Fruit fly (Drosophila melanogaster) whole organism, wandering third instar larva: ENCODE measurements around the gene Glyat.

ENCODE experiments used
- CrebA ChIP-seq: fragments of 200-800 bp; sonication (Bioruptor generic); optimal IDR thresholded peaks from 2 replicates; lab custom pipeline; 2016; ENCODE audit warnings: missing biosample characterization, mild to moderate bottlenecking, missing genetic modification characterization, borderline replicate concordance
- GATAd ChIP-seq: sonication (Bioruptor generic); optimal IDR thresholded peaks from 2 replicates; lab custom pipeline; 2016; ENCODE audit warnings: missing biosample characterization, missing genetic modification characterization
- HLH106 ChIP-seq: fragments of 200-800 bp; optimal IDR thresholded peaks from 3 replicates; lab custom pipeline; 2019; ENCODE audit warnings: missing biosample characterization, mild to moderate bottlenecking, missing genetic modification characterization, moderate library complexity
- Hnf4 ChIP-seq: fragments of 200-800 bp; sonication (Bioruptor generic); optimal IDR thresholded peaks from 2 replicates; lab custom pipeline; 2016; ENCODE audit warnings: missing biosample characterization, mild to moderate bottlenecking, missing genetic modification characterization
- Hr83 ChIP-seq: fragments of 200-300 bp; sonication (Bioruptor generic); optimal IDR thresholded peaks from 2 replicates; lab custom pipeline; 2016; ENCODE audit warnings: missing biosample characterization, mild to moderate bottlenecking, missing genetic modification characterization, moderate library complexity; ENCODE audit not compliant: poor library complexity, severe bottlenecking
- Jra ChIP-seq: sonication (Bioruptor generic); optimal IDR thresholded peaks from 2 replicates; lab custom pipeline; 2016; ENCODE audit warnings: missing biosample characterization, missing genetic modification characterization
- Mio ChIP-seq: sonication (Bioruptor generic); optimal IDR thresholded peaks from 2 replicates; lab custom pipeline; 2016; ENCODE audit warnings: missing biosample characterization, missing genetic modification characterization
- N ChIP-seq: fragments of >200 bp; optimal IDR thresholded peaks from 2 replicates; lab custom pipeline; 2018; ENCODE audit warnings: missing biosample characterization, missing external identifiers, missing genetic modification characterization
- OdsH ChIP-seq: fragments of 200-800 bp; sonication (Bioruptor generic); optimal IDR thresholded peaks from 2 replicates; lab custom pipeline; 2016; ENCODE audit warnings: missing biosample characterization, mild to moderate bottlenecking, missing genetic modification characterization
- Rel ChIP-seq, 2 experiments: fragments of 200-800 bp; sonication (Bioruptor generic) in 1 of 2; optimal IDR thresholded peaks; 2 replicates in 1 of 2; 3 replicates in 1 of 2; lab custom pipeline; 2016 to 2019; ENCODE audit warnings: mild to moderate bottlenecking in 2 of 2, missing biosample characterization in 2 of 2, missing genetic modification characterization in 2 of 2, moderate library complexity in 1 of 2
- Sp1 ChIP-seq: fragments of 200-800 bp; sonication (Bioruptor generic); optimal IDR thresholded peaks from 3 replicates; lab custom pipeline; 2019; ENCODE audit warnings: missing biosample characterization, mild to moderate bottlenecking, missing genetic modification characterization, moderate library complexity
- Vsx2 ChIP-seq: fragments of 200-300, 225-300 bp; sonication (Bioruptor generic); optimal IDR thresholded peaks from 2 replicates; lab custom pipeline; 2018; ENCODE audit warnings: missing biosample characterization, missing genetic modification characterization; ENCODE audit not compliant: partially characterized antibody
- br ChIP-seq: fragments of 200-800 bp; sonication (Bioruptor generic); optimal IDR thresholded peaks from 2 replicates; lab custom pipeline; 2016; ENCODE audit warnings: missing biosample characterization, missing genetic modification characterization
- brk ChIP-seq: fragments of 200-800 bp; sonication (Bioruptor generic); optimal IDR thresholded peaks from 2 replicates; lab custom pipeline; 2016; ENCODE audit warnings: missing biosample characterization, mild to moderate bottlenecking, missing genetic modification characterization
- dl ChIP-seq, 2 experiments: fragments of 175-275, 200-275 bp in 1 of 2; fragments of 200-275 bp in 1 of 2; sonication (Bioruptor generic); optimal IDR thresholded peaks; lab custom pipeline; 2018; ENCODE audit warnings: mild to moderate bottlenecking in 2 of 2, missing biosample characterization in 2 of 2, missing genetic modification characterization in 2 of 2, moderate library complexity in 2 of 2; ENCODE audit not compliant: partially characterized antibody in 2 of 2, insufficient read depth in 1 of 2
- dmrt93B ChIP-seq: fragments of 200-800 bp; sonication (Bioruptor generic); optimal IDR thresholded peaks from 2 replicates; lab custom pipeline; 2018; ENCODE audit warnings: missing biosample characterization, mild to moderate bottlenecking, missing genetic modification characterization
- ey ChIP-seq: fragments of 200-800 bp; sonication (Bioruptor generic); optimal IDR thresholded peaks from 2 replicates; lab custom pipeline; 2016; ENCODE audit warnings: missing biosample characterization, missing genetic modification characterization
- foxo ChIP-seq, 2 experiments: fragments of 200-800 bp; sonication (Bioruptor generic); optimal IDR thresholded peaks; 2 replicates in 1 of 2; 3 replicates in 1 of 2; lab custom pipeline; 2016 to 2017; ENCODE audit warnings: missing biosample characterization in 2 of 2, missing genetic modification characterization in 2 of 2
- fru ChIP-seq: fragments of 200-800 bp; sonication (Bioruptor generic); optimal IDR thresholded peaks from 3 replicates; lab custom pipeline; 2016; ENCODE audit warnings: missing biosample characterization, mild to moderate bottlenecking, missing genetic modification characterization
- h ChIP-seq: fragments of 200-800 bp; sonication (Bioruptor generic); optimal IDR thresholded peaks from 3 replicates; lab custom pipeline; 2016; ENCODE audit warnings: missing biosample characterization, mild to moderate bottlenecking, missing genetic modification characterization
- pan ChIP-seq: fragments of >200 bp; optimal IDR thresholded peaks from 2 replicates; lab custom pipeline; 2017
- psq ChIP-seq: fragments of 200-800 bp; sonication (Bioruptor generic); optimal IDR thresholded peaks from 3 replicates; lab custom pipeline; 2017; ENCODE audit warnings: missing biosample characterization, mild to moderate bottlenecking, missing genetic modification characterization, moderate library complexity
- rgr ChIP-seq: fragments of 200-800 bp; sonication (Bioruptor generic); optimal IDR thresholded peaks from 3 replicates; lab custom pipeline; 2016; ENCODE audit warnings: missing biosample characterization, mild to moderate bottlenecking, missing genetic modification characterization
- sage ChIP-seq: fragments of 200-800 bp; sonication (Bioruptor generic); optimal IDR thresholded peaks from 2 replicates; lab custom pipeline; 2016; ENCODE audit warnings: missing biosample characterization, mild to moderate bottlenecking, missing genetic modification characterization
- sv ChIP-seq: fragments of 200-800 bp; sonication (Bioruptor generic); optimal IDR thresholded peaks from 3 replicates; lab custom pipeline; 2016; ENCODE audit warnings: missing biosample characterization, missing genetic modification characterization
- tai ChIP-seq: sonication (Bioruptor generic); optimal IDR thresholded peaks from 2 replicates; lab custom pipeline; 2016; ENCODE audit warnings: missing biosample characterization, missing genetic modification characterization
- usp ChIP-seq: fragments of >200 bp; optimal IDR thresholded peaks from 2 replicates; lab custom pipeline; 2017; ENCODE audit warnings: missing biosample characterization, missing genetic modification characterization
- woc ChIP-seq: sonication (Bioruptor generic); optimal IDR thresholded peaks from 2 replicates; lab custom pipeline; 2016; ENCODE audit warnings: missing biosample characterization, mild to moderate bottlenecking, missing genetic modification characterization

Gene Glyat

DNA sequence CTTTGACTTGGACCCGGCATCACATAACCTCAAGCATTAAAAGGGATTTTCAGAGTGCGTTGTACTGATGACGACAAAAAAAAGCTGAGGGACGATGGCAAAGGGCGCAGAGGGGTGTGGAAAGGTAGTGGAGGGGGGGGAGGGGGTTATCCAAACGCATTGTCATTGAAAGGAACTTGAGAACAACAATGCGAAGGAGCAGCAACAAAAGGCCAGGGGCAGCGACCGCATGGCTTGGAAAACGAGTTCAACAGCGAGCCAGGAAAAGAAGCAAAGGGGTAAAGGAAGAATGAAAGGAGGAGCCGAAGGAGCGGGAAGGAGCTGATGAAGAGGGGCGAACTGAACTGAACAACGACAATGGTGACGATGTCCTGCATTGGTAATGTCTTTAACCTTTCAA, 48.2 kb downstream of the Glyat start:
- TF ChIP-seq br (GFP tag; lab: Kevin White, UChicago) = no peak
- TF ChIP-seq dmrt93B (GFP tag; lab: Kevin White, UChicago) = no peak
- peak; percentile 35 for TF ChIP-seq psq (GFP tag; lab: Kevin White, UChicago)
- peak; percentile 44 for TF ChIP-seq Vsx2 (GFP tag; lab: Kevin White, UChicago)

- TF ChIP-seq foxo (GFP tag; optimal IDR thresholded peaks at IDR 0.05; lab: Kevin White, UChicago) = peak in 1 of 2 experiments; percentile 25
- TF ChIP-seq HLH106 (tag; lab: Kevin White, UChicago) = peak; percentile 13
- TF ChIP-seq Sp1 (GFP tag; lab: Kevin White, UChicago) = peak; percentile 16
- TF ChIP-seq pan (lab: Kevin White, UChicago) = no peak
- no peak for TF ChIP-seq dmrt93B (GFP tag; lab: Kevin White, UChicago)
- peak; percentile 50 for TF ChIP-seq brk (GFP tag; lab: Kevin White, UChicago)
- TF ChIP-seq tai (GFP tag; lab: Kevin White, UChicago) = no peak
- no peak for TF ChIP-seq fru (GFP tag; lab: Kevin White, UChicago)
- TF ChIP-seq ey (GFP tag; lab: Kevin White, UChicago) = no peak
- peak; percentile 21 for TF ChIP-seq Hnf4
- TF ChIP-seq usp (GFP tag; lab: Kevin White, UChicago) = no peak
- peak; percentile 73 for TF ChIP-seq h (GFP tag; lab: Kevin White, UChicago)
- TF ChIP-seq CrebA (GFP tag; lab: Kevin White, UChicago) = peak; percentile 72
- TF ChIP-seq psq (GFP tag; lab: Kevin White, UChicago) = peak; percentile 58
- no peak for TF ChIP-seq N (GFP tag; lab: Kevin White, UChicago)
- peak; percentile 53 for TF ChIP-seq OdsH (GFP tag; lab: Kevin White, UChicago)
- TF ChIP-seq GATAd (GFP tag; lab: Kevin White, UChicago) = no peak
- no peak for TF ChIP-seq Jra (GFP tag; lab: Kevin White, UChicago)
- TF ChIP-seq dl (GFP tag; optimal IDR thresholded peaks at IDR 0.05; lab: Kevin White, UChicago; ENCODE audit: insufficient read depth in 1 of 2, partially characterized antibody in 2 of 2) = no peak
- no peak for TF ChIP-seq Rel (GFP tag; optimal IDR thresholded peaks at IDR 0.05; lab: Kevin White, UChicago)
- TF ChIP-seq Rel (tag; optimal IDR thresholded peaks at IDR 0.05; lab: Kevin White, UChicago) = peak; percentile 50
- peak; percentile 52 for TF ChIP-seq Hr83 (GFP tag; lab: Kevin White, UChicago)
- TF ChIP-seq rgr (GFP tag; lab: Kevin White, UChicago) = peak; percentile 63
- TF ChIP-seq sv (GFP tag; lab: Kevin White, UChicago) = no peak
- no peak for TF ChIP-seq woc (GFP tag; lab: Kevin White, UChicago)
- TF ChIP-seq br (GFP tag; lab: Kevin White, UChicago) = no peak
- peak; percentile 6 for TF ChIP-seq Vsx2 (GFP tag; lab: Kevin White, UChicago)
- TF ChIP-seq sage (GFP tag; lab: Kevin White, UChicago) = peak; percentile 8
- no peak for TF ChIP-seq Mio
Measured at dm6 chr2L:7960581-7961530, 49.6 kb downstream of the Glyat start.
